Fruit fly (Drosophila melanogaster): Measurements from ENCODE around the gene CG18810.

Gene CG18810

dm6 chr2L:20648612-20649011, at the start of gene CG18810:
Gene CG18810 (plus strand): TSS chr2L:20648912.
- TF ChIP-seq CTCF (optimal IDR thresholded peaks at IDR 0.05) = no peak
- no peak for TF ChIP-seq CG8478 (optimal IDR thresholded peaks at IDR 0.05)

dm6 chr2L:20601282-20601681, 47.4 kb upstream of the CG18810 start:
- TF ChIP-seq CTCF (optimal IDR thresholded peaks at IDR 0.05) = no peak
- TF ChIP-seq CG8478 (optimal IDR thresholded peaks at IDR 0.05) = no peak

- TF ChIP-seq CTCF (optimal IDR thresholded peaks at IDR 0.05) (no peak), CG8478 (optimal IDR thresholded peaks at IDR 0.05) (no peak)
These were observed 44.6 kb upstream of the CG18810 start, which contains the start of gene CG31677 for dm6 chr2L:20604096-20604495. Gene CG31677 (minus strand): TSS chr2L:20604196.

dm6 chr2L:20614222-20614621, 34.5 kb upstream of the CG18810 start, which contains the start of gene CG15475:
Gene CG15475 (plus strand): TSS chr2L:20614522.
- TF ChIP-seq CTCF (optimal IDR thresholded peaks at IDR 0.05) = no peak
- no peak for TF ChIP-seq CG8478 (optimal IDR thresholded peaks at IDR 0.05)

dm6 chr2L:20634215-20634614, 14.5 kb upstream of the CG18810 start, which contains the start of gene CG17472:
Gene CG17472 (plus strand): TSS chr2L:20634515.
- TF ChIP-seq CTCF (optimal IDR thresholded peaks at IDR 0.05) = no peak
- TF ChIP-seq CG8478 (optimal IDR thresholded peaks at IDR 0.05) = no peak

- TF ChIP-seq CG8478 (optimal IDR thresholded peaks at IDR 0.05) = no peak
- no peak for TF ChIP-seq CTCF (optimal IDR thresholded peaks at IDR 0.05)
These were observed 10.3 kb upstream of the CG18810 start for dm6 chr2L:20638413-20638812.

- no peak for TF ChIP-seq CTCF (optimal IDR thresholded peaks at IDR 0.05)
- no peak for TF ChIP-seq CG8478 (optimal IDR thresholded peaks at IDR 0.05)
These were observed 8.9 kb upstream of the CG18810 start, which contains the start of gene CG31680 for dm6 chr2L:20639821-20640220. Gene CG31680 (plus strand): TSS chr2L:20640121.

dm6 chr2L:20640617-20641016, 8.1 kb upstream of the CG18810 start, which contains the start of gene Sfp38D:
Gene Sfp38D (plus strand): TSS chr2L:20640917.
- TF ChIP-seq CG8478 (optimal IDR thresholded peaks at IDR 0.05) (no peak), CTCF (optimal IDR thresholded peaks at IDR 0.05) (no peak)

dm6 chr2L:20643144-20643543, 5.6 kb upstream of the CG18810 start, which contains the start of gene CG17470:
Gene CG17470 (minus strand): TSS chr2L:20643244.
- no peak for TF ChIP-seq CG8478 (optimal IDR thresholded peaks at IDR 0.05)
- no peak for TF ChIP-seq CTCF (optimal IDR thresholded peaks at IDR 0.05)

dm6 chr2L:20645394-20645869, 3.3 kb upstream of the CG18810 start, which contains the start of the genes phr6-4 and CG2608:
Gene phr6-4 (minus strand): TSS chr2L:20645791.
Gene CG2608 (plus strand): TSS chr2L:20645822.
- TF ChIP-seq CG8478 (optimal IDR thresholded peaks at IDR 0.05) (no peak), CTCF (optimal IDR thresholded peaks at IDR 0.05) (no peak)

dm6 chr2L:20647240-20647908, 1.3 kb upstream of the CG18810 start:
- TF ChIP-seq CTCF (optimal IDR thresholded peaks at IDR 0.05) (peak in 1 of 2 experiments; percentile 26), CG8478 (optimal IDR thresholded peaks at IDR 0.05) (no peak)

dm6 chr2L:20649891-20650290, 1.2 kb downstream of the CG18810 start, which contains the start of gene CG2611:
Gene CG2611 (plus strand): TSS chr2L:20650189.
- TF ChIP-seq CTCF (optimal IDR thresholded peaks at IDR 0.05) (no peak), CG8478 (optimal IDR thresholded peaks at IDR 0.05) (no peak)

dm6 chr2L:20656110-20656509, 7.4 kb downstream of the CG18810 start, which contains the start of the genes brun and CG2614:
Gene brun (minus strand): TSS chr2L:20656178.
Gene CG2614 (plus strand): TSS chr2L:20656426.
- TF ChIP-seq CTCF (optimal IDR thresholded peaks at IDR 0.05) (no peak), CG8478 (optimal IDR thresholded peaks at IDR 0.05) (no peak)

- no peak for TF ChIP-seq CTCF (optimal IDR thresholded peaks at IDR 0.05)
- no peak for TF ChIP-seq CG8478 (optimal IDR thresholded peaks at IDR 0.05)
These were observed 12.4 kb downstream of the CG18810 start for dm6 chr2L:20661071-20661470.

- TF ChIP-seq CG8478 (optimal IDR thresholded peaks at IDR 0.05) (no peak), CTCF (optimal IDR thresholded peaks at IDR 0.05) (no peak)
These were observed 15.7 kb downstream of the CG18810 start for dm6 chr2L:20664428-20664827.

dm6 chr2L:20671212-20671611, 22.5 kb downstream of the CG18810 start:
- no peak for TF ChIP-seq CG8478 (optimal IDR thresholded peaks at IDR 0.05)
- no peak for TF ChIP-seq CTCF (optimal IDR thresholded peaks at IDR 0.05)

Measured in S2 (cell line).